Fruit fly (Drosophila melanogaster) Kc167 (cell line): ENCODE results near the gene CG4733.

Experiments
- Myc ChIP-seq: fragments of >200 bp; optimal IDR thresholded peaks from 2 replicates; lab custom pipeline; 2017; ENCODE audit warnings: missing external identifiers
- Sin3A ChIP-seq: fragments of >200 bp; optimal IDR thresholded peaks from 2 replicates; lab custom pipeline; 2018; ENCODE audit warnings: missing external identifiers
- h ChIP-seq: fragments of >200 bp; optimal IDR thresholded peaks from 3 replicates; lab custom pipeline; 2018; ENCODE audit warnings: missing external identifiers
- insv ChIP-seq: fragments of >200 bp; optimal IDR thresholded peaks from 3 replicates; lab custom pipeline; 2018; ENCODE audit warnings: missing external identifiers
- psq ChIP-seq: fragments of >200 bp; optimal IDR thresholded peaks from 2 replicates; lab custom pipeline; 2017; ENCODE audit warnings: missing external identifiers
- ttk ChIP-seq: sonication (Bioruptor generic); optimal IDR thresholded peaks from 2 replicates; lab custom pipeline; 2017; ENCODE audit warnings: missing external identifiers

DNA sequence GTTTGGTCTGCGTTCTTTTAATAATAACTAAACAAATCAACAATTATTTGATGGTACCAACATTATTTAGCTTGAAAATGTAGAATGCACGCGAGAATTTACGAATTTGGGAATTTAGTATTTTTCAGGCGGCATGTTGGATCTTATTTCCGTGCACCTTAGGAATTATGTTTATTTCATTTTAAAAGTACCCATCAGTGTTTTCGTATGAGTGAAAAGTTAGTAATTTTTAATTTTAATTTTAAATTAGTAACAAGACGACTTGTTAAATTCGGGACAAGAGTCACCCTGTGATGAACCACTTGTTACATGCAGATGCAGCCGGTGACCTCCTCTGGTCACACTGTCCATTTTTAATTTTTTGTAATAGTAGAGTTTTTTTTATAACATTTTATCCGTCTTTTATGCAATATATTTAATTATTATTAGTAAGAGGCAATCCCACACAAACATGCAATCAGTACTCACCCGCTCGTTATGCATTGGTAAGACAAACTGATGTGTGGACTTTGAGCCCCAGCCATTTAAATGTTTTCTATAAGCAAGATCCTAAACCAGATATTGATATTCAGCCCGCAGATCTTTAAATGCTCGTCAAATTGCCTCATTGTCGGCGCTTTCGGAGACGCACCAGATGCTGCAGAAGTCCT, 12.9 kb upstream of the CG4733 start, which contains the start of the genes CG17186 and Arc42:
- TF ChIP-seq insv (lab: Kevin White, UChicago), result no peak
- TF ChIP-seq psq (lab: Kevin White, UChicago), result no peak
- TF ChIP-seq Myc (lab: Kevin White, UChicago), result no peak
- no peak for TF ChIP-seq h
- TF ChIP-seq Sin3A, result no peak
- TF ChIP-seq ttk, result no peak
